ENCODE assay signal across 2 fruit fly cellular contexts in genomic region chr3R:12626674-12627382, dm6.
TF ChIP-seq lines count a peak whose summit lies in the region.

No protein-coding gene starts in this region.

TF ChIP-seq in whole organism, embryonic, 481 proteins besides CTCF, POLR2A, EP300 and RAD21 (continued from another document):
- no peak for TF ChIP-seq CG13624 (GFP tag; optimal IDR thresholded peaks at IDR 0.05; lab: Kevin White, UChicago)
- TF ChIP-seq zen (tag; optimal IDR thresholded peaks at IDR 0.05; lab: Kevin White, UChicago), result peak; percentile 17
- TF ChIP-seq crp (GFP tag; optimal IDR thresholded peaks at IDR 0.05; lab: Kevin White, UChicago), result peak in 1 of 2 experiments; percentile 75
- TF ChIP-seq Elba2 (GFP tag; optimal IDR thresholded peaks at IDR 0.05; lab: Kevin White, UChicago), result peak; percentile 89
- no peak for TF ChIP-seq TFAM (GFP tag; optimal IDR thresholded peaks at IDR 0.05; lab: Kevin White, UChicago)
- no peak for TF ChIP-seq scrt (GFP tag; optimal IDR thresholded peaks at IDR 0.05; lab: Kevin White, UChicago)
- peak; percentile 10 for TF ChIP-seq caup (GFP tag; optimal IDR thresholded peaks at IDR 0.05; lab: Kevin White, UChicago; ENCODE audit: severe bottlenecking)
- TF ChIP-seq onecut (GFP tag; IDR thresholded peaks at IDR 0.05; lab: Robert Waterston, UW), result peak; percentile 98
- TF ChIP-seq CG17328 (GFP tag; IDR thresholded peaks at IDR 0.05; lab: Robert Waterston, UW), result no peak
- TF ChIP-seq kni (GFP tag; optimal IDR thresholded peaks at IDR 0.05; lab: Kevin White, UChicago), result peak; percentile 46
- TF ChIP-seq fru (optimal IDR thresholded peaks at IDR 0.05; lab: Kevin White, UChicago), result no peak
- no peak for TF ChIP-seq dati (GFP tag; IDR thresholded peaks at IDR 0.05; lab: Robert Waterston, UW)
- TF ChIP-seq hkb (optimal IDR thresholded peaks at IDR 0.05; lab: Kevin White, UChicago), result no peak
- TF ChIP-seq hkb (GFP tag; IDR thresholded peaks at IDR 0.05; lab: Robert Waterston, UW), result no peak
- no peak for TF ChIP-seq CG15601 (tag; optimal IDR thresholded peaks at IDR 0.05; lab: Kevin White, UChicago)
- TF ChIP-seq sc (optimal IDR thresholded peaks at IDR 0.05; lab: Kevin White, UChicago), result no peak
- no peak for TF ChIP-seq sc (GFP tag; optimal IDR thresholded peaks at IDR 0.05; lab: Kevin White, UChicago)
- TF ChIP-seq dimm (GFP tag; IDR thresholded peaks at IDR 0.05; lab: Robert Waterston, UW), result no peak
- TF ChIP-seq CG2129 (GFP tag; IDR thresholded peaks at IDR 0.05; lab: Robert Waterston, UW; ENCODE audit: partially characterized antibody), result no peak
- TF ChIP-seq cas (GFP tag; IDR thresholded peaks at IDR 0.05; lab: Robert Waterston, UW), result no peak
- TF ChIP-seq NC2β (GFP tag; optimal IDR thresholded peaks at IDR 0.05; lab: Kevin White, UChicago), result no peak
- peak; percentile 16 for TF ChIP-seq stwl (tag; optimal IDR thresholded peaks at IDR 0.05; lab: Kevin White, UChicago)
- no peak for TF ChIP-seq fd96Cb (tag; optimal IDR thresholded peaks at IDR 0.05; lab: Kevin White, UChicago)
- peak; percentile 61 for TF ChIP-seq pros (GFP tag; optimal IDR thresholded peaks at IDR 0.05; lab: Kevin White, UChicago)
- TF ChIP-seq so (GFP tag; IDR thresholded peaks at IDR 0.05; lab: Robert Waterston, UW), result no peak
- TF ChIP-seq CG15479 (GFP tag; optimal IDR thresholded peaks at IDR 0.05; lab: Kevin White, UChicago), result peak; percentile 53
- peak; percentile 81 for TF ChIP-seq grn (GFP tag; optimal IDR thresholded peaks at IDR 0.05; lab: Kevin White, UChicago)
- TF ChIP-seq abd-A (tag; optimal IDR thresholded peaks at IDR 0.05; lab: Kevin White, UChicago), result peak; percentile 17
- no peak for TF ChIP-seq ewg (GFP tag; optimal IDR thresholded peaks at IDR 0.05; lab: Kevin White, UChicago)
- TF ChIP-seq sqz (GFP tag; optimal IDR thresholded peaks at IDR 0.05; lab: Kevin White, UChicago), result peak; percentile 42
- TF ChIP-seq trh (GFP tag; optimal IDR thresholded peaks at IDR 0.05; lab: Kevin White, UChicago), result no peak
- TF ChIP-seq tll (GFP tag; optimal IDR thresholded peaks at IDR 0.05; lab: Kevin White, UChicago), result peak in 1 of 2 experiments; percentile 73
- TF ChIP-seq zfh2 (GFP tag; optimal IDR thresholded peaks at IDR 0.05; lab: Kevin White, UChicago), result no peak
- TF ChIP-seq Asciz (GFP tag; optimal IDR thresholded peaks at IDR 0.05; lab: Kevin White, UChicago), result peak; percentile 15
- peak; percentile 97 to 99 for TF ChIP-seq insv (GFP tag; optimal IDR thresholded peaks at IDR 0.05; lab: Kevin White, UChicago)
- TF ChIP-seq CG32532 (GFP tag; IDR thresholded peaks at IDR 0.05; lab: Robert Waterston, UW), result no peak
- TF ChIP-seq exex (tag; optimal IDR thresholded peaks at IDR 0.05; lab: Kevin White, UChicago), result peak; percentile 54
- no peak for TF ChIP-seq CG34422 (GFP tag; IDR thresholded peaks at IDR 0.05; lab: Robert Waterston, UW)
- no peak for TF ChIP-seq wdn (GFP tag; IDR thresholded peaks at IDR 0.05; lab: Robert Waterston, UW)
- TF ChIP-seq twi (tag; optimal IDR thresholded peaks at IDR 0.05; lab: Kevin White, UChicago), result peak; percentile 7
- TF ChIP-seq Fer1 (GFP tag; optimal IDR thresholded peaks at IDR 0.05; lab: Kevin White, UChicago), result no peak
- no peak for TF ChIP-seq prd (optimal IDR thresholded peaks at IDR 0.05; lab: Kevin White, UChicago)
- TF ChIP-seq prd (GFP tag; IDR thresholded peaks at IDR 0.05; lab: Robert Waterston, UW), result no peak
TF ChIP-seq in whole organism, embryonic: peak in this region for 28.

TF ChIP-seq in whole organism, prepupa, 60 proteins besides CTCF, POLR2A, EP300 and RAD21 (continued from another document):
- TF ChIP-seq spab (GFP tag; optimal IDR thresholded peaks at IDR 0.05; lab: Kevin White, UChicago) (no peak), Eip75B (GFP tag; optimal IDR thresholded peaks at IDR 0.05; lab: Kevin White, UChicago) (no peak), Sox14 (GFP tag; optimal IDR thresholded peaks at IDR 0.05; lab: Kevin White, UChicago) (no peak)
